Worm (Caenorhabditis elegans) whole organism, L4/young adult: ENCODE data around the gene F15E6.3.

Experiments
- dao-5 ChIP-seq: sonication (generic microtip); optimal IDR thresholded peaks from 2 replicates; lab custom pipeline; 2016; ENCODE audit warnings: missing genotype, missing genetic modification characterization, moderate library complexity, missing compliant biosample characterization
- him-1 ChIP-seq: sonication (generic microtip); optimal IDR thresholded peaks from 2 replicates; lab custom pipeline; 2016; ENCODE audit warnings: missing genotype, missing genetic modification reagents, missing genetic modification characterization, missing compliant biosample characterization

DNA sequence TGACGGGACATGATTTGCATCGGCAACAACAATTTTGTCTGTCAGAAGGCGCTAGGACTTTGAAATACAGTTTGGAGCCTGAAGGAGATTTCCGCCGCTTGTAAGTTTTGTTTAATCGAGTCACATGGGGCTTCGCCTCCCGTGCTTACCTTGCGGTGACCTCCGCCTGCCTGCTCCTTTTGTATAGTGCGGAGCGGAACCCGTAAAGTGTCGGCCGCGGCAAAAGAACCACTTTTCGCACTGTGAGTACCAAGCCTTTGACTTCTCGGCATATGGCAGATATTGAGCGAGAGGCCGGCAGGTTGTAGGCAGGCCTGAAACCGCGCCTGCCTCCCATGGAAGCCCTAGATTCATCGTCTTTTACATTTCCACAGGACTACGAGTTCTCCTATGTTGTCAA lies 28.7 kb upstream of the F15E6.3 start:
- TF ChIP-seq dao-5 (tag; lab: Kevin White, UChicago) (no peak), him-1 (tag; lab: Kevin White, UChicago) (no peak)
